Worm (Caenorhabditis elegans) whole organism, L3 larva: Measurements from ENCODE around the gene fbxc-25.
"Not testable (repeated sequence)": the region's sequence is repeated elsewhere in the genome, so short reads cannot be mapped to it uniquely, and the experiment has no call there.

Experiments used
- ceh-16 ChIP-seq: sonication (generic microtip); optimal IDR thresholded peaks from 2 replicates; lab custom pipeline; 2017; ENCODE audit warnings: missing biosample characterization, missing genetic modification characterization
- ceh-9 ChIP-seq: sonication (generic microtip); optimal IDR thresholded peaks from 2 replicates; lab custom pipeline; 2018; ENCODE audit warnings: missing biosample characterization, missing genetic modification characterization
- elt-1 ChIP-seq: fragments of 150-350 bp; optimal IDR thresholded peaks from 2 replicates; lab custom pipeline; 2014; ENCODE audit warnings: missing biosample characterization, missing genetic modification characterization
- nhr-237 ChIP-seq: fragments of 150-350 bp; optimal IDR thresholded peaks from 2 replicates; lab custom pipeline; 2014; ENCODE audit warnings: missing biosample characterization, missing genetic modification characterization
- nhr-25 ChIP-seq: sonication (generic microtip); optimal IDR thresholded peaks from 2 replicates; lab custom pipeline; 2017; ENCODE audit warnings: missing biosample characterization, missing genetic modification characterization
- pqm-1 ChIP-seq: fragments of 150-350 bp; optimal IDR thresholded peaks from 2 replicates; lab custom pipeline; 2017; ENCODE audit warnings: missing biosample characterization, missing genetic modification characterization, inconsistent platforms
- unc-39 ChIP-seq: sonication (generic microtip); optimal IDR thresholded peaks from 4 replicates; lab custom pipeline; 2017; ENCODE audit warnings: missing biosample characterization, missing genetic modification characterization

DNA sequence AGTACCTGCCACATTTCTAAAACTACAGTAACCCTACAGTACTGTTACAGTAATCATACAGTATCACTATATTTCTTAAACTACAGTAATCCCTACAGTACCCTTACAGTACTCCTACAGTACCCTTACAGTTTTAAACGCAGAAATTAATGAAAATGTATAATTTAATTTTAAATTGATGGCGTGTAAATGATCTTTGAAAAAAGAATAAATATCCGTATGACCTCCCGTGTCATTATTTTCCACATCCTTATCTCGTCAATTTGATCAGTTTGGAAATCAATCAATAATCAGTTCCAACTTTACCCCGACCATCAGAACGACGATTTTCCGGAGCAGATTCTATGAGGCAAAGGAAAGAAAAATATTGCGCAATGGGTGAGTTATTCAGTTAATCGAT is 41.2 kb downstream of the fbxc-25 start, which contains the start of gene K09F6.3:
- TF ChIP-seq nhr-25, pqm-1, nhr-237, elt-1, unc-39, ceh-9, ceh-16 (tag; lab: Kevin White, UChicago): not testable (repeated sequence)
